1 fruit fly cellular context compared by ENCODE assay signal in genomic region chr3L:15826985-15827635, dm6.
A peak's percentile ranks its signal among the peaks of the same experiment; 100 is the strongest.
TF ChIP-seq lines count a peak whose summit lies in the region.

No protein-coding gene starts in this region.

TF ChIP-seq in whole organism, embryonic, 481 proteins besides CTCF, POLR2A, EP300 and RAD21 (continued from another document and continues in another):
- TF ChIP-seq D (optimal IDR thresholded peaks at IDR 0.05; lab: Kevin White, UChicago) = peak; percentile 47
- TF ChIP-seq D (GFP tag; optimal IDR thresholded peaks at IDR 0.05; lab: Kevin White, UChicago) = peak; percentile 73
- TF ChIP-seq CG9876 (GFP tag; optimal IDR thresholded peaks at IDR 0.05; lab: Kevin White, UChicago) = no peak
- TF ChIP-seq tup (GFP tag; optimal IDR thresholded peaks at IDR 0.05; lab: Kevin White, UChicago) = no peak
- peak; percentile 45 for TF ChIP-seq gcm2 (GFP tag; optimal IDR thresholded peaks at IDR 0.05; lab: Kevin White, UChicago)
- peak; percentile 47 for TF ChIP-seq Bteb2 (GFP tag; optimal IDR thresholded peaks at IDR 0.05; lab: Kevin White, UChicago)
- TF ChIP-seq CG2875 (GFP tag; optimal IDR thresholded peaks at IDR 0.05; lab: Kevin White, UChicago) = peak; percentile 61
- TF ChIP-seq nom (GFP tag; optimal IDR thresholded peaks at IDR 0.05; lab: Kevin White, UChicago) = peak; percentile 98
- peak; percentile 45 for TF ChIP-seq luna (GFP tag; optimal IDR thresholded peaks at IDR 0.05; lab: Kevin White, UChicago)
- peak; percentile 93 for TF ChIP-seq CG3281 (GFP tag; optimal IDR thresholded peaks at IDR 0.05; lab: Kevin White, UChicago)
- TF ChIP-seq CG2129 (GFP tag; IDR thresholded peaks at IDR 0.05; lab: Robert Waterston, UW; ENCODE audit: partially characterized antibody) = no peak; the same call in 1 of the 2 replicates
- TF ChIP-seq CG13775 (GFP tag; optimal IDR thresholded peaks at IDR 0.05; lab: Kevin White, UChicago) = peak; percentile 84
- no peak for TF ChIP-seq CG17186 (GFP tag; optimal IDR thresholded peaks at IDR 0.05; lab: Kevin White, UChicago)
- TF ChIP-seq Rfx (GFP tag; IDR thresholded peaks at IDR 0.05; lab: Robert Waterston, UW) = peak; percentile 76
- TF ChIP-seq jing (GFP tag; optimal IDR thresholded peaks at IDR 0.05; lab: Kevin White, UChicago) = no peak
- TF ChIP-seq CG10654 (GFP tag; optimal IDR thresholded peaks at IDR 0.05; lab: Kevin White, UChicago) = peak; percentile 34
- TF ChIP-seq CG11696 (GFP tag; IDR thresholded peaks at IDR 0.05; lab: Robert Waterston, UW) = peak; percentile 55
- TF ChIP-seq Hmx (GFP tag; optimal IDR thresholded peaks at IDR 0.05; lab: Kevin White, UChicago) = no peak
- peak; percentile 57 for TF ChIP-seq CG15011 (GFP tag; optimal IDR thresholded peaks at IDR 0.05; lab: Kevin White, UChicago)
- TF ChIP-seq Sox100B (GFP tag; optimal IDR thresholded peaks at IDR 0.05; lab: Kevin White, UChicago) = peak; percentile 92
- peak; percentile 54 for TF ChIP-seq maf-S (GFP tag; optimal IDR thresholded peaks at IDR 0.05; lab: Kevin White, UChicago)
- no peak for TF ChIP-seq stwl (tag; optimal IDR thresholded peaks at IDR 0.05; lab: Kevin White, UChicago)
- TF ChIP-seq btn (GFP tag; optimal IDR thresholded peaks at IDR 0.05; lab: Kevin White, UChicago) = no peak
- 0 out of 2 replicates have a peak, but pooled peaks have one; percentile 50 for TF ChIP-seq ranshi (GFP tag; IDR thresholded peaks at IDR 0.05; lab: Robert Waterston, UW)
- TF ChIP-seq CG13123 (GFP tag; optimal IDR thresholded peaks at IDR 0.05; lab: Kevin White, UChicago) = peak; percentile 48
- TF ChIP-seq psq (GFP tag; optimal IDR thresholded peaks at IDR 0.05; lab: Kevin White, UChicago) = no peak
- TF ChIP-seq jumu (GFP tag; optimal IDR thresholded peaks at IDR 0.05; lab: Kevin White, UChicago) = peak; percentile 46
- TF ChIP-seq CG8944 (GFP tag; optimal IDR thresholded peaks at IDR 0.05; lab: Kevin White, UChicago) = peak; percentile 50
- no peak for TF ChIP-seq ash1 (GFP tag; optimal IDR thresholded peaks at IDR 0.05; lab: Kevin White, UChicago)
- no peak for TF ChIP-seq Rx (GFP tag; IDR thresholded peaks at IDR 0.05; lab: Robert Waterston, UW)
- no peak for TF ChIP-seq sd (tag; optimal IDR thresholded peaks at IDR 0.05; lab: Kevin White, UChicago)
- TF ChIP-seq CG11695 (GFP tag; IDR thresholded peaks at IDR 0.05; lab: Robert Waterston, UW) = peak; percentile 79
- TF ChIP-seq CoRest (tag; optimal IDR thresholded peaks at IDR 0.05; lab: Kevin White, UChicago) = peak; percentile 90
- no peak for TF ChIP-seq otp (GFP tag; IDR thresholded peaks at IDR 0.05; lab: Robert Waterston, UW)
- TF ChIP-seq yki (optimal IDR thresholded peaks at IDR 0.05; lab: Kevin White, UChicago) = no peak
- TF ChIP-seq kay (GFP tag; optimal IDR thresholded peaks at IDR 0.05; lab: Kevin White, UChicago) = peak; percentile 23
- TF ChIP-seq az2 (GFP tag; optimal IDR thresholded peaks at IDR 0.05; lab: Kevin White, UChicago) = peak; percentile 68
- TF ChIP-seq Dfd (GFP tag; optimal IDR thresholded peaks at IDR 0.05; lab: Kevin White, UChicago) = no peak
- TF ChIP-seq CG1603 (tag; optimal IDR thresholded peaks at IDR 0.05; lab: Kevin White, UChicago) = peak; percentile 53
- no peak for TF ChIP-seq Opbp (GFP tag; IDR thresholded peaks at IDR 0.05; lab: Robert Waterston, UW; ENCODE audit: partially characterized antibody)
- TF ChIP-seq ro (GFP tag; IDR thresholded peaks at IDR 0.05; lab: Robert Waterston, UW) = no peak
- no peak for TF ChIP-seq Tbp (GFP tag; optimal IDR thresholded peaks at IDR 0.05; lab: Kevin White, UChicago)
- peak; percentile 74 for TF ChIP-seq Ssrp (tag; optimal IDR thresholded peaks at IDR 0.05; lab: Kevin White, UChicago)
- peak; percentile 89 for TF ChIP-seq CG8924 (tag; optimal IDR thresholded peaks at IDR 0.05; lab: Kevin White, UChicago)
- 0 out of 2 replicates have a peak, but pooled peaks have one; percentile 28 for TF ChIP-seq CG16779 (GFP tag; IDR thresholded peaks at IDR 0.05; lab: Robert Waterston, UW)
- TF ChIP-seq chm (GFP tag; IDR thresholded peaks at IDR 0.05; lab: Robert Waterston, UW) = 0 out of 2 replicates have a peak, but pooled peaks have one; percentile 37
- no peak for TF ChIP-seq Dref (GFP tag; IDR thresholded peaks at IDR 0.05; lab: Robert Waterston, UW)
- TF ChIP-seq vnd (GFP tag; IDR thresholded peaks at IDR 0.05; lab: Robert Waterston, UW; ENCODE audit: partially characterized antibody) = no peak; the same call in 2 of the 3 replicates
- TF ChIP-seq CG34376 (GFP tag; optimal IDR thresholded peaks at IDR 0.05; lab: Kevin White, UChicago) = peak; percentile 62
- TF ChIP-seq CG6654 (GFP tag; optimal IDR thresholded peaks at IDR 0.05; lab: Kevin White, UChicago) = no peak
- no peak for TF ChIP-seq HLHmδ (GFP tag; optimal IDR thresholded peaks at IDR 0.05; lab: Kevin White, UChicago)
- peak; percentile 36 for TF ChIP-seq CG12071 (GFP tag; optimal IDR thresholded peaks at IDR 0.05; lab: Kevin White, UChicago)
- TF ChIP-seq nmo (GFP tag; optimal IDR thresholded peaks at IDR 0.05; lab: Kevin White, UChicago) = peak; percentile 73
- TF ChIP-seq CG13894 (tag; optimal IDR thresholded peaks at IDR 0.05; lab: Kevin White, UChicago) = peak; percentile 72
- TF ChIP-seq prd (optimal IDR thresholded peaks at IDR 0.05; lab: Kevin White, UChicago) = no peak
- TF ChIP-seq prd (GFP tag; IDR thresholded peaks at IDR 0.05; lab: Robert Waterston, UW) = peak; percentile 39; the same call in 1 of the 3 replicates
- no peak for TF ChIP-seq dimm (GFP tag; IDR thresholded peaks at IDR 0.05; lab: Robert Waterston, UW)
- peak; percentile 68 for TF ChIP-seq CG10431 (GFP tag; optimal IDR thresholded peaks at IDR 0.05; lab: Kevin White, UChicago)
- peak; percentile 37 for TF ChIP-seq run (tag; optimal IDR thresholded peaks at IDR 0.05; lab: Kevin White, UChicago)
- TF ChIP-seq CG16813 (GFP tag; IDR thresholded peaks at IDR 0.05; lab: Robert Waterston, UW; ENCODE audit: partially characterized antibody) = no peak
- TF ChIP-seq Taf1 (GFP tag; IDR thresholded peaks at IDR 0.05; lab: Robert Waterston, UW) = peak; percentile 42; the same call in 1 of the 2 replicates
- TF ChIP-seq CG18262 (tag; optimal IDR thresholded peaks at IDR 0.05; lab: Kevin White, UChicago) = peak; percentile 88
- peak; percentile 59 for TF ChIP-seq CG4424 (GFP tag; optimal IDR thresholded peaks at IDR 0.05; lab: Kevin White, UChicago)
- TF ChIP-seq cg (GFP tag; optimal IDR thresholded peaks at IDR 0.05; lab: Kevin White, UChicago) = peak; percentile 94
- TF ChIP-seq Max (GFP tag; optimal IDR thresholded peaks at IDR 0.05; lab: Kevin White, UChicago) = peak; percentile 57
- TF ChIP-seq CG7928 (GFP tag; optimal IDR thresholded peaks at IDR 0.05; lab: Kevin White, UChicago) = no peak
- TF ChIP-seq CG4282 (GFP tag; optimal IDR thresholded peaks at IDR 0.05; lab: Kevin White, UChicago) = peak; percentile 54
- TF ChIP-seq ssp (GFP tag; IDR thresholded peaks at IDR 0.05; lab: Robert Waterston, UW) = no peak
- peak; percentile 19 for TF ChIP-seq Dad (GFP tag; optimal IDR thresholded peaks at IDR 0.05; lab: Kevin White, UChicago)
- TF ChIP-seq MTF-1 (GFP tag; optimal IDR thresholded peaks at IDR 0.05; lab: Kevin White, UChicago; ENCODE audit: borderline replicate concordance) = peak; percentile 42
- TF ChIP-seq chn (GFP tag; optimal IDR thresholded peaks at IDR 0.05; lab: Kevin White, UChicago) = peak; percentile 38
- TF ChIP-seq YL-1 (GFP tag; optimal IDR thresholded peaks at IDR 0.05; lab: Kevin White, UChicago) = peak; percentile 40
- TF ChIP-seq Myb (GFP tag; optimal IDR thresholded peaks at IDR 0.05; lab: Kevin White, UChicago) = peak; percentile 45
- TF ChIP-seq tna (GFP tag; IDR thresholded peaks at IDR 0.05; lab: Robert Waterston, UW; ENCODE audit: partially characterized antibody) = no peak
- peak; percentile 34 for TF ChIP-seq Dip3 (GFP tag; optimal IDR thresholded peaks at IDR 0.05; lab: Kevin White, UChicago)
- TF ChIP-seq CrebB (tag; optimal IDR thresholded peaks at IDR 0.05; lab: Kevin White, UChicago) = peak; percentile 58
- no peak for TF ChIP-seq dati (GFP tag; IDR thresholded peaks at IDR 0.05; lab: Robert Waterston, UW)
- peak; percentile 82 for TF ChIP-seq CG31441 (GFP tag; IDR thresholded peaks at IDR 0.05; lab: Robert Waterston, UW)
- no peak for TF ChIP-seq corto (GFP tag; optimal IDR thresholded peaks at IDR 0.05; lab: Kevin White, UChicago)
- no peak for TF ChIP-seq CG1024 (GFP tag; IDR thresholded peaks at IDR 0.05; lab: Robert Waterston, UW)
- peak; percentile 67 for TF ChIP-seq Sry-δ (GFP tag; optimal IDR thresholded peaks at IDR 0.05; lab: Kevin White, UChicago)
- peak; percentile 31 for TF ChIP-seq zen (tag; optimal IDR thresholded peaks at IDR 0.05; lab: Kevin White, UChicago)
- no peak for TF ChIP-seq CG5953 (GFP tag; IDR thresholded peaks at IDR 0.05; lab: Robert Waterston, UW)
- TF ChIP-seq bsh (GFP tag; optimal IDR thresholded peaks at IDR 0.05; lab: Kevin White, UChicago) = peak; percentile 66 to 93
- TF ChIP-seq chif (GFP tag; optimal IDR thresholded peaks at IDR 0.05; lab: Kevin White, UChicago) = peak; percentile 43 to 59
- peak; percentile 51 for TF ChIP-seq Ada2b (GFP tag; IDR thresholded peaks at IDR 0.05; lab: Robert Waterston, UW)
- peak; percentile 53 for TF ChIP-seq Vsx1 (GFP tag; optimal IDR thresholded peaks at IDR 0.05; lab: Kevin White, UChicago)
- no peak for TF ChIP-seq CG2202 (tag; optimal IDR thresholded peaks at IDR 0.05; lab: Kevin White, UChicago)
- TF ChIP-seq MESR4 (GFP tag; optimal IDR thresholded peaks at IDR 0.05; lab: Kevin White, UChicago) = peak; percentile 99
- 0 out of 3 replicates have a peak, but pooled peaks have one; percentile 47 for TF ChIP-seq CG34224 (GFP tag; IDR thresholded peaks at IDR 0.05; lab: Robert Waterston, UW; ENCODE audit: partially characterized antibody)
- TF ChIP-seq CG17328 (GFP tag; IDR thresholded peaks at IDR 0.05; lab: Robert Waterston, UW) = peak; percentile 28; the same call in 1 of the 2 replicates
- TF ChIP-seq CG1832 (GFP tag; optimal IDR thresholded peaks at IDR 0.05; lab: Kevin White, UChicago) = no peak
- TF ChIP-seq cato (GFP tag; optimal IDR thresholded peaks at IDR 0.05; lab: Kevin White, UChicago; ENCODE audit: borderline replicate concordance) = peak; percentile 40
- TF ChIP-seq Nf-YB (GFP tag; optimal IDR thresholded peaks at IDR 0.05; lab: Kevin White, UChicago) = peak; percentile 69
- TF ChIP-seq CG1602 (GFP tag; optimal IDR thresholded peaks at IDR 0.05; lab: Kevin White, UChicago) = peak; percentile 27
- TF ChIP-seq BtbVII (GFP tag; optimal IDR thresholded peaks at IDR 0.05; lab: Kevin White, UChicago) = peak; percentile 92
- TF ChIP-seq HLH3B (GFP tag; IDR thresholded peaks at IDR 0.05; lab: Robert Waterston, UW) = peak; percentile 64; the same call in 1 of the 2 replicates
- TF ChIP-seq CG7745 (tag; optimal IDR thresholded peaks at IDR 0.05; lab: Kevin White, UChicago) = no peak
- no peak for TF ChIP-seq Ets97D (GFP tag; optimal IDR thresholded peaks at IDR 0.05; lab: Kevin White, UChicago)
- no peak for TF ChIP-seq pnt (GFP tag; optimal IDR thresholded peaks at IDR 0.05; lab: Kevin White, UChicago)
- peak; percentile 58 for TF ChIP-seq Abd-B (GFP tag; optimal IDR thresholded peaks at IDR 0.05; lab: Kevin White, UChicago)
- TF ChIP-seq scrt (GFP tag; optimal IDR thresholded peaks at IDR 0.05; lab: Kevin White, UChicago) = peak; percentile 71
- TF ChIP-seq Fer1 (GFP tag; optimal IDR thresholded peaks at IDR 0.05; lab: Kevin White, UChicago) = peak; percentile 93
- TF ChIP-seq CG12299 (tag; optimal IDR thresholded peaks at IDR 0.05; lab: Kevin White, UChicago) = peak; percentile 87
- peak; percentile 62 for TF ChIP-seq ewg (GFP tag; optimal IDR thresholded peaks at IDR 0.05; lab: Kevin White, UChicago)
- TF ChIP-seq croc (GFP tag; conservative IDR thresholded peaks at IDR 0.05; lab: Robert Waterston, UW) = no peak
- 0 out of 2 replicates have a peak, but pooled peaks have one; percentile 18 for TF ChIP-seq CG14667 (GFP tag; IDR thresholded peaks at IDR 0.05; lab: Robert Waterston, UW)
- no peak for TF ChIP-seq h (optimal IDR thresholded peaks at IDR 0.05; lab: Kevin White, UChicago)
- TF ChIP-seq CG12155 (GFP tag; optimal IDR thresholded peaks at IDR 0.05; lab: Kevin White, UChicago) = peak; percentile 56
- TF ChIP-seq tin (GFP tag; optimal IDR thresholded peaks at IDR 0.05; lab: Kevin White, UChicago) = peak; percentile 55
- TF ChIP-seq ato (GFP tag; IDR thresholded peaks at IDR 0.05; lab: Robert Waterston, UW; ENCODE audit: partially characterized antibody) = no peak
- peak; percentile 87 for TF ChIP-seq HHEX (GFP tag; optimal IDR thresholded peaks at IDR 0.05; lab: Kevin White, UChicago)
- peak; percentile 81 for TF ChIP-seq CG5180 (GFP tag; optimal IDR thresholded peaks at IDR 0.05; lab: Kevin White, UChicago)
- no peak for TF ChIP-seq lov (optimal IDR thresholded peaks at IDR 0.05; lab: Kevin White, UChicago)
- no peak for TF ChIP-seq lov (GFP tag; IDR thresholded peaks at IDR 0.05; lab: Robert Waterston, UW)
- peak; percentile 74 for TF ChIP-seq gro (GFP tag; optimal IDR thresholded peaks at IDR 0.05; lab: Kevin White, UChicago)
- no peak for TF ChIP-seq CG4360 (GFP tag; IDR thresholded peaks at IDR 0.05; lab: Robert Waterston, UW)
- TF ChIP-seq H15 (GFP tag; IDR thresholded peaks at IDR 0.05; lab: Robert Waterston, UW) = 0 out of 3 replicates have a peak, but pooled peaks have one; percentile 25
- peak; percentile 51; the same call in 1 of the 2 replicates for TF ChIP-seq stc (GFP tag; IDR thresholded peaks at IDR 0.05; lab: Robert Waterston, UW)
- peak; percentile 86 for TF ChIP-seq CG12391 (tag; optimal IDR thresholded peaks at IDR 0.05; lab: Kevin White, UChicago)
- TF ChIP-seq unc-4 (GFP tag; IDR thresholded peaks at IDR 0.05; lab: Robert Waterston, UW; ENCODE audit: partially characterized antibody) = 0 out of 2 replicates have a peak, but pooled peaks have one; percentile 18
- peak; percentile 11 for TF ChIP-seq trem (tag; optimal IDR thresholded peaks at IDR 0.05; lab: Kevin White, UChicago)
- no peak for TF ChIP-seq Sox102F (GFP tag; optimal IDR thresholded peaks at IDR 0.05; lab: Kevin White, UChicago)
- TF ChIP-seq knrl (GFP tag; IDR thresholded peaks at IDR 0.05; lab: Robert Waterston, UW; ENCODE audit: partially characterized antibody) = no peak; the same call in 2 of the 3 replicates
- TF ChIP-seq CG7357 (GFP tag; IDR thresholded peaks at IDR 0.05; lab: Robert Waterston, UW) = no peak; the same call in 2 of the 3 replicates
- TF ChIP-seq tgo (GFP tag; IDR thresholded peaks at IDR 0.05; lab: Robert Waterston, UW) = peak; percentile 38; the same call in 1 of the 3 replicates
- TF ChIP-seq sc (optimal IDR thresholded peaks at IDR 0.05; lab: Kevin White, UChicago) = no peak
- TF ChIP-seq sc (GFP tag; optimal IDR thresholded peaks at IDR 0.05; lab: Kevin White, UChicago) = peak; percentile 55
- TF ChIP-seq Stat92E (GFP tag; optimal IDR thresholded peaks at IDR 0.05; lab: Kevin White, UChicago) = no peak
